Worm (Caenorhabditis elegans): Measurements from ENCODE around the gene npr-1.

ce11 chrX:4769885-4770284 is at the start of gene npr-1:
- TF ChIP-seq W03F9.2 (tag; optimal IDR thresholded peaks at IDR 0.05) (no peak), him-1 (tag; optimal IDR thresholded peaks at IDR 0.05) (no peak)
